Worm (Caenorhabditis elegans) whole organism, young adult: ENCODE results near the gene mrpl-36.

Experiments
- F49E8.2 ChIP-seq: sonication (generic microtip); optimal IDR thresholded peaks from 3 replicates; lab custom pipeline; 2017; ENCODE audit warnings: missing genetic modification characterization, mild to moderate bottlenecking, missing compliant biosample characterization, antibody characterized with exemption, moderate library complexity; ENCODE audit not compliant: insufficient read depth
- F57C9.4 ChIP-seq: sonication (generic microtip); optimal IDR thresholded peaks from 2 replicates; lab custom pipeline; 2017; ENCODE audit warnings: mild to moderate bottlenecking, missing genetic modification characterization, missing compliant biosample characterization
- K11D2.4 ChIP-seq: fragments of 200-800 bp; sonication (Bioruptor generic); IDR thresholded peaks from 2 replicates; pipeline ENCODE4 v1.3.6; 2022; ENCODE audit warnings: missing genetic modification reagents, missing genetic modification characterization, missing compliant biosample characterization
- K12H6.12 ChIP-seq: fragments of 200-800 bp; sonication (Bioruptor generic); optimal IDR thresholded peaks from 2 replicates; lab custom pipeline; 2018; ENCODE audit warnings: mild to moderate bottlenecking, missing genetic modification characterization, missing compliant biosample characterization
- Y53F4B.3 ChIP-seq: fragments of 200-800 bp; sonication (Bioruptor generic); IDR thresholded peaks from 2 replicates; pipeline ENCODE4 v1.3.6; 2022; ENCODE audit warnings: missing genetic modification reagents, missing genetic modification characterization, missing compliant biosample characterization
- Y56A3A.18 ChIP-seq: fragments of 200-800 bp; sonication (Bioruptor generic); IDR thresholded peaks from 2 replicates; pipeline ENCODE4 v1.3.6; 2022; ENCODE audit warnings: missing genetic modification reagents, missing genetic modification characterization, missing compliant biosample characterization
- Y79H2A.3 ChIP-seq: fragments of 200-800 bp; sonication (Bioruptor generic); conservative IDR thresholded peaks from 2 replicates; pipeline ENCODE4 v1.3.6; 2022; ENCODE audit warnings: missing genetic modification reagents, missing genetic modification characterization, missing compliant biosample characterization
- Y95B8A.8 ChIP-seq: fragments of 200-800 bp; sonication (Bioruptor generic); IDR thresholded peaks from 2 replicates; pipeline ENCODE4 v1.3.6; 2022; ENCODE audit warnings: missing genetic modification reagents, missing genetic modification characterization, missing compliant biosample characterization
- akir-1 ChIP-seq: fragments of 200-800 bp; sonication (Bioruptor generic); optimal IDR thresholded peaks from 2 replicates; lab custom pipeline; 2018; ENCODE audit warnings: mild to moderate bottlenecking, missing genetic modification characterization, moderate library complexity, missing compliant biosample characterization
- ama-1 ChIP-seq, 3 experiments: fragments of 150-350 bp in 1 of 3; sonication (generic microtip) in 2 of 3; optimal IDR thresholded peaks; 2 replicates each; lab custom pipeline; 2014 to 2018; ENCODE audit warnings: missing biosample characterization in 2 of 3, missing genetic modification characterization in 2 of 3, missing genetic modification reagents in 2 of 3
- athp-1 ChIP-seq: sonication (generic microtip); optimal IDR thresholded peaks from 2 replicates; lab custom pipeline; 2017; ENCODE audit warnings: mild to moderate bottlenecking, missing genetic modification characterization, missing compliant biosample characterization
- cebp-1 ChIP-seq, 2 experiments: fragments of 200-800 bp in 1 of 2; sonication (Bioruptor generic) in 1 of 2; sonication (generic microtip) in 1 of 2; IDR thresholded peaks in 1 of 2; optimal IDR thresholded peaks in 1 of 2; 2 replicates each; pipeline versions ENCODE4 v1.3.6 to Lab custom; 2017 to 2022; ENCODE audit warnings: missing compliant biosample characterization in 2 of 2, missing genetic modification characterization in 2 of 2, mild to moderate bottlenecking in 1 of 2, missing genetic modification reagents in 1 of 2, moderate library complexity in 1 of 2
- ceh-27 ChIP-seq: fragments of 200-800 bp; sonication (Bioruptor generic); optimal IDR thresholded peaks from 2 replicates; lab custom pipeline; 2018; ENCODE audit warnings: mild to moderate bottlenecking, missing genetic modification characterization, moderate library complexity, missing compliant biosample characterization
- chd-7 ChIP-seq: sonication (generic microtip); optimal IDR thresholded peaks from 2 replicates; lab custom pipeline; 2016; ENCODE audit warnings: mild to moderate bottlenecking, missing genetic modification characterization, moderate library complexity, missing compliant biosample characterization
- die-1 ChIP-seq: sonication (generic microtip); optimal IDR thresholded peaks from 2 replicates; lab custom pipeline; 2016; ENCODE audit warnings: missing genotype, mild to moderate bottlenecking, missing genetic modification characterization, missing compliant biosample characterization
- dox-1 ChIP-seq: fragments of 200-800 bp; sonication (Bioruptor generic); IDR thresholded peaks from 2 replicates; pipeline ENCODE4 v1.3.6; 2022; ENCODE audit warnings: missing genetic modification reagents, missing genetic modification characterization, missing compliant biosample characterization
- egl-18 ChIP-seq: fragments of 200-800 bp; sonication (Bioruptor generic); IDR thresholded peaks from 2 replicates; pipeline ENCODE4 v1.3.6; 2022; ENCODE audit warnings: missing genetic modification reagents, missing genetic modification characterization, missing compliant biosample characterization
- him-1 ChIP-seq: sonication (generic microtip); optimal IDR thresholded peaks from 2 replicates; lab custom pipeline; 2016; ENCODE audit warnings: missing genotype, missing genetic modification reagents, missing genetic modification characterization, missing compliant biosample characterization
- hlh-12 ChIP-seq: sonication (generic microtip); optimal IDR thresholded peaks from 2 replicates; lab custom pipeline; 2016; ENCODE audit warnings: missing genetic modification characterization, missing compliant biosample characterization
- hlh-26 ChIP-seq: fragments of 200-800 bp; sonication (Bioruptor generic); conservative IDR thresholded peaks from 2 replicates; pipeline ENCODE4 v1.3.6; 2022; ENCODE audit warnings: missing genetic modification reagents, missing genetic modification characterization, missing compliant biosample characterization
- hrde-1 ChIP-seq: sonication (generic microtip); optimal IDR thresholded peaks from 2 replicates; lab custom pipeline; 2016; ENCODE audit warnings: missing genetic modification characterization, mild to moderate bottlenecking, missing compliant biosample characterization, moderate library complexity, missing genotype, missing genetic modification reagents, borderline replicate concordance
- hsf-1 ChIP-seq: fragments of 200-800 bp; sonication (Bioruptor generic); IDR thresholded peaks from 2 replicates; pipeline ENCODE4 v1.3.6; 2022; ENCODE audit warnings: missing genetic modification reagents, missing genetic modification characterization, missing compliant biosample characterization
- let-526 ChIP-seq: fragments of 200-800 bp; sonication (Bioruptor generic); IDR thresholded peaks from 2 replicates; pipeline ENCODE4 v1.3.6; 2022; ENCODE audit warnings: missing genetic modification reagents, missing genetic modification characterization, missing compliant biosample characterization
- let-607 ChIP-seq, 2 experiments: fragments of 200-800 bp in 1 of 2; sonication (Bioruptor generic) in 1 of 2; sonication (generic microtip) in 1 of 2; optimal IDR thresholded peaks; 2 replicates each; lab custom pipeline; 2016 to 2018; ENCODE audit warnings: mild to moderate bottlenecking in 2 of 2, missing compliant biosample characterization in 2 of 2, missing genetic modification characterization in 2 of 2, moderate library complexity in 2 of 2, missing genotype in 1 of 2
- lin-26 ChIP-seq: fragments of 200-800 bp; sonication (Bioruptor generic); IDR thresholded peaks from 2 replicates; pipeline ENCODE4 v1.3.6; 2022; ENCODE audit warnings: missing genetic modification reagents, missing genetic modification characterization, missing compliant biosample characterization
- madf-10 ChIP-seq: sonication (generic microtip); optimal IDR thresholded peaks from 2 replicates; lab custom pipeline; 2016; ENCODE audit warnings: mild to moderate bottlenecking, missing genetic modification characterization, missing compliant biosample characterization
- madf-8 ChIP-seq: fragments of 200-800 bp; sonication (Bioruptor generic); conservative IDR thresholded peaks from 2 replicates; pipeline ENCODE4 v1.3.6; 2022; ENCODE audit warnings: missing genetic modification reagents, missing genetic modification characterization, missing compliant biosample characterization
- mes-4 ChIP-seq: sonication (generic microtip); optimal IDR thresholded peaks from 2 replicates; lab custom pipeline; 2016; ENCODE audit warnings: missing genotype, missing genetic modification characterization, missing compliant biosample characterization
- nfyb-1 ChIP-seq: fragments of 200-800 bp; sonication (Bioruptor generic); IDR thresholded peaks from 2 replicates; pipeline ENCODE4 v1.3.6; 2022; ENCODE audit warnings: missing genetic modification reagents, missing genetic modification characterization, missing compliant biosample characterization
- nhr-120 ChIP-seq: fragments of 200-800 bp; sonication (Bioruptor generic); IDR thresholded peaks from 2 replicates; pipeline ENCODE4 v1.3.6; 2022; ENCODE audit warnings: missing genetic modification characterization, missing compliant biosample characterization
- nhr-179 ChIP-seq: sonication (generic microtip); optimal IDR thresholded peaks from 2 replicates; lab custom pipeline; 2016; ENCODE audit warnings: mild to moderate bottlenecking, missing genetic modification characterization, missing compliant biosample characterization
- nhr-80 ChIP-seq: sonication (generic microtip); optimal IDR thresholded peaks from 2 replicates; lab custom pipeline; 2016; ENCODE audit warnings: missing genetic modification characterization, missing compliant biosample characterization
- pbrm-1 ChIP-seq: fragments of 200-800 bp; sonication (Bioruptor generic); IDR thresholded peaks from 2 replicates; pipeline ENCODE4 v1.3.6; 2022; ENCODE audit warnings: missing genetic modification reagents, missing genetic modification characterization, missing compliant biosample characterization
- rec-8 ChIP-seq, 2 experiments: sonication (generic microtip); optimal IDR thresholded peaks; 2 replicates each; lab custom pipeline; 2016; ENCODE audit warnings: mild to moderate bottlenecking in 2 of 2, missing genetic modification characterization in 2 of 2, missing genetic modification reagents in 2 of 2, missing genotype in 2 of 2, missing biosample characterization in 1 of 2, missing compliant biosample characterization in 1 of 2, moderate library complexity in 1 of 2
- repo-1 ChIP-seq: sonication (generic microtip); optimal IDR thresholded peaks from 2 replicates; lab custom pipeline; 2017; ENCODE audit warnings: mild to moderate bottlenecking, missing genetic modification characterization, missing compliant biosample characterization
- somi-1 ChIP-seq: fragments of 200-800 bp; sonication (Bioruptor generic); optimal IDR thresholded peaks from 2 replicates; lab custom pipeline; 2018; ENCODE audit warnings: mild to moderate bottlenecking, missing genetic modification characterization, missing compliant biosample characterization
- tbp1 ChIP-seq: fragments of 200-800 bp; sonication (Bioruptor generic); optimal IDR thresholded peaks from 2 replicates; lab custom pipeline; 2018; ENCODE audit warnings: mild to moderate bottlenecking, missing genetic modification characterization, missing compliant biosample characterization
- tbx-9 ChIP-seq: sonication (generic microtip); optimal IDR thresholded peaks from 2 replicates; lab custom pipeline; 2016; ENCODE audit warnings: borderline replicate concordance, missing genetic modification characterization, inconsistent platforms, missing compliant biosample characterization
- tlf-1 ChIP-seq: fragments of 200-800 bp; sonication (Bioruptor generic); optimal IDR thresholded peaks from 2 replicates; lab custom pipeline; 2018; ENCODE audit warnings: mild to moderate bottlenecking, missing genetic modification characterization, missing compliant biosample characterization
- ztf-18 ChIP-seq: sonication (generic microtip); optimal IDR thresholded peaks from 2 replicates; lab custom pipeline; 2016; ENCODE audit warnings: missing genotype, mild to moderate bottlenecking, missing genetic modification characterization, missing compliant biosample characterization
- ztf-6 ChIP-seq: fragments of 200-800 bp; sonication (Bioruptor generic); IDR thresholded peaks from 2 replicates; pipeline ENCODE4 v1.3.6; 2022; ENCODE audit warnings: missing genetic modification reagents, missing genetic modification characterization, missing compliant biosample characterization

The mrpl-36 gene

DNA sequence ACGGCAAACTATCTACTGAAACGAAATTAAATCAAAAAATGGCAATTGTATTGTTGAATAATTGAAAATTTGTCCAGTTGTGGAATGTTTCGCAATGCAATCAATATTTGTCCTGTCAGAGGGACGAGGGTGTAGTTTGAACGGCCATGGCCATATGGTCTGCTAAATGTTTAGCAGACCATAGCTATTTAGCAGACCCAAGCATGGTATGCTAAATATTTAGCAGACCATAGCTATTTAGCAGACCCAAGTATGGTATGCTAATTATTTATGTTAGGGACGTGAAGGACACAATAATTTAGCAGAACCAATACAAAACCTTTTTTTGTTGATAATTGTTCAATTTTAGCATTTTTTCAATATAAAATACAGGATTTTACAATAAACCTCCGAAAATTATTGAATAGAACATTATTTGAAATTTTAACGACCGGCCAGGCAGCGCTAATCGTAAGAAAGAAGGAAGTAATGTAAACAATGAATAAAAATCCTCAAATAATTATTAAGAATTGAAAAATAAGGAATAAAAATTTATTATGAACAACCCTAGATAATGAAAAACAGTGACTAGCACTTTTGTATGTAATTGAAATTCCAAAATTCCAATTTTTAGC is 42.8 kb downstream of the mrpl-36 start, which contains the start of gene riok-3 (continued):
- TF ChIP-seq cebp-1 (GFP tag; IDR thresholded peaks at IDR 0.05; lab: Robert Waterston, UW), result peak; percentile 74; the same call in 1 of the 2 replicates
- peak; percentile 94 for TF ChIP-seq cebp-1 (tag; optimal IDR thresholded peaks at IDR 0.05; lab: Kevin White, UChicago)
- TF ChIP-seq akir-1, result no peak
- no peak for TF ChIP-seq F49E8.2 (tag; lab: Kevin White, UChicago)
- TF ChIP-seq let-607 (tag; optimal IDR thresholded peaks at IDR 0.05; lab: Kevin White, UChicago), result peak in 1 of 2 experiments; percentile 2
- no peak for TF ChIP-seq madf-8 (GFP tag; lab: Robert Waterston, UW)
- no peak for TF ChIP-seq hlh-12 (tag; lab: Kevin White, UChicago)
- no peak for TF ChIP-seq die-1
- TF ChIP-seq Y56A3A.18 (GFP tag; lab: Robert Waterston, UW), result peak; percentile 10; the same call in 1 of the 2 replicates
- TF ChIP-seq nhr-120 (GFP tag; lab: Robert Waterston, UW), result no peak
- TF ChIP-seq Y95B8A.8 (GFP tag; lab: Robert Waterston, UW), result peak; percentile 40; the same call in 1 of the 2 replicates
- peak; percentile 15 for TF ChIP-seq tbp1 (GFP tag; lab: Kevin White, UChicago)
- TF ChIP-seq nhr-179 (tag; lab: Kevin White, UChicago), result no peak
- TF ChIP-seq somi-1 (GFP tag; lab: Kevin White, UChicago), result peak; percentile 44
- peak; percentile 72 for TF ChIP-seq nfyb-1
- TF ChIP-seq repo-1 (tag; lab: Kevin White, UChicago), result peak; percentile 77
- peak; percentile 1 for TF ChIP-seq tlf-1 (GFP tag; lab: Kevin White, UChicago)
- TF ChIP-seq ama-1 (optimal IDR thresholded peaks at IDR 0.05; lab: Kevin White, UChicago), result no peak
- TF ChIP-seq ama-1 (GFP tag; optimal IDR thresholded peaks at IDR 0.05; lab: Kevin White, UChicago), result no peak
- no peak for TF ChIP-seq mes-4 (tag; lab: Kevin White, UChicago)
- peak; percentile 49; the same call in 1 of the 2 replicates for TF ChIP-seq pbrm-1 (GFP tag; lab: Robert Waterston, UW)
- TF ChIP-seq K11D2.4, result peak; percentile 38; the same call in 1 of the 2 replicates
- TF ChIP-seq Y79H2A.3 (GFP tag; lab: Robert Waterston, UW), result 0 out of 2 replicates have a peak, but pooled peaks have one; percentile 68

ce11 chrIII:9802045-9802444 is 45.9 kb downstream of the mrpl-36 start:
- TF ChIP-seq ztf-18 (tag; lab: Kevin White, UChicago), result no peak
- peak; percentile 51 for TF ChIP-seq lin-26
- TF ChIP-seq ceh-27, result no peak
- no peak for TF ChIP-seq F57C9.4 (tag; lab: Kevin White, UChicago)
- peak; percentile 4 for TF ChIP-seq athp-1 (tag; lab: Kevin White, UChicago)
- 0 out of 2 replicates have a peak, but pooled peaks have one; percentile 67 for TF ChIP-seq Y95B8A.8 (GFP tag; lab: Robert Waterston, UW)
- no peak for TF ChIP-seq K11D2.4
- TF ChIP-seq F49E8.2 (tag; lab: Kevin White, UChicago), result peak; percentile 9
- TF ChIP-seq nhr-80 (tag; lab: Kevin White, UChicago), result no peak
- TF ChIP-seq hlh-26, result no peak
- TF ChIP-seq K12H6.12 (tag; lab: Kevin White, UChicago), result no peak
- peak; percentile 73 for TF ChIP-seq him-1 (tag; lab: Kevin White, UChicago)
- no peak for TF ChIP-seq ztf-6
- no peak for TF ChIP-seq Y53F4B.3 (GFP tag; lab: Robert Waterston, UW)
- peak; percentile 53; the same call in 1 of the 2 replicates for TF ChIP-seq hsf-1 (GFP tag; lab: Robert Waterston, UW)
- no peak for TF ChIP-seq chd-7 (tag; lab: Kevin White, UChicago)
- TF ChIP-seq hrde-1, result peak; percentile 2
- no peak for TF ChIP-seq let-526 (GFP tag; lab: Robert Waterston, UW)
- no peak for TF ChIP-seq tbx-9 (tag; lab: Kevin White, UChicago)
- 0 out of 2 replicates have a peak, but pooled peaks have one; percentile 29 for TF ChIP-seq dox-1 (GFP tag; lab: Robert Waterston, UW)
- no peak for TF ChIP-seq rec-8 (tag; optimal IDR thresholded peaks at IDR 0.05; lab: Kevin White, UChicago)
- TF ChIP-seq egl-18 (GFP tag; lab: Robert Waterston, UW), result no peak
- TF ChIP-seq Y79H2A.3 (GFP tag; lab: Robert Waterston, UW), result 0 out of 2 replicates have a peak, but pooled peaks have one; percentile 21
- no peak for TF ChIP-seq madf-10 (tag; lab: Kevin White, UChicago)
